Worm (Caenorhabditis elegans) whole organism, L4 larva: Measurements from ENCODE around the gene C07A9.13.

Experiments used
- F37D6.2 ChIP-seq: sonication (generic microtip); optimal IDR thresholded peaks from 2 replicates; lab custom pipeline; 2016; ENCODE audit warnings: mild to moderate bottlenecking, missing genetic modification characterization, missing compliant biosample characterization
- Y105C5A.15 ChIP-seq: fragments of 200-800 bp; sonication (Bioruptor generic); IDR thresholded peaks from 2 replicates; pipeline ENCODE4 v1.3.6; 2022; ENCODE audit warnings: missing genetic modification characterization, missing compliant biosample characterization
- Y48G9A.11 ChIP-seq: fragments of 200-800 bp; sonication (Bioruptor generic); IDR thresholded peaks from 2 replicates; pipeline ENCODE4 v1.3.6; 2022; ENCODE audit warnings: missing genetic modification reagents, missing genetic modification characterization, missing compliant biosample characterization
- aha-1 ChIP-seq: fragments of 150-350 bp; peaks from one replicate; lab custom pipeline; 2014; ENCODE audit warnings: missing biosample characterization, missing genetic modification characterization
- arid-1 ChIP-seq: fragments of 200-800 bp; sonication (Bioruptor generic); conservative IDR thresholded peaks from 2 replicates; pipeline ENCODE4 v1.3.6; 2022; ENCODE audit warnings: missing genetic modification reagents, missing genetic modification characterization, missing compliant biosample characterization
- attf-4 ChIP-seq: sonication (generic microtip); optimal IDR thresholded peaks from 3 replicates; lab custom pipeline; 2017; ENCODE audit warnings: missing biosample characterization, missing genetic modification characterization
- ctbp-1 ChIP-seq: fragments of 200-800 bp; sonication (Bioruptor generic); IDR thresholded peaks from 2 replicates; pipeline ENCODE4 v1.3.6; 2022; ENCODE audit warnings: missing genetic modification reagents, missing genetic modification characterization, missing compliant biosample characterization
- daf-16 ChIP-seq, 3 experiments: sonication (generic microtip); optimal IDR thresholded peaks; 2 replicates each; lab custom pipeline; 2016 to 2017; ENCODE audit warnings: missing genetic modification characterization in 3 of 3, missing genetic modification reagents in 3 of 3, mild to moderate bottlenecking in 2 of 3, missing compliant biosample characterization in 2 of 3, missing biosample characterization in 1 of 3, moderate library complexity in 1 of 3
- daf-19 ChIP-seq: fragments of 200-800 bp; sonication (Bioruptor generic); conservative IDR thresholded peaks from 2 replicates; pipeline ENCODE4 v1.3.6; 2022; ENCODE audit warnings: missing genetic modification characterization, missing compliant biosample characterization
- dmd-6 ChIP-seq: fragments of 200-800 bp; sonication (Bioruptor generic); IDR thresholded peaks from 2 replicates; pipeline ENCODE4 v1.3.6; 2022; ENCODE audit warnings: missing genetic modification reagents, missing genetic modification characterization, missing compliant biosample characterization
- dmd-9 ChIP-seq: fragments of 200-800 bp; sonication (Bioruptor generic); IDR thresholded peaks from 2 replicates; pipeline ENCODE4 v1.3.6; 2022; ENCODE audit warnings: missing genetic modification reagents, missing genetic modification characterization, missing compliant biosample characterization
- dve-1 ChIP-seq: sonication (generic microtip); optimal IDR thresholded peaks from 2 replicates; lab custom pipeline; 2017; ENCODE audit warnings: antibody characterized with exemption, mild to moderate bottlenecking, missing genetic modification characterization, missing compliant biosample characterization; ENCODE audit not compliant: insufficient read depth
- egl-43 ChIP-seq: fragments of 200-800 bp; sonication (Bioruptor generic); IDR thresholded peaks from 2 replicates; pipeline ENCODE4 v1.3.6; 2022; ENCODE audit warnings: missing genetic modification reagents, missing genetic modification characterization, missing compliant biosample characterization
- fkh-10 ChIP-seq: fragments of 150-350 bp; optimal IDR thresholded peaks from 2 replicates; lab custom pipeline; 2014; ENCODE audit warnings: missing biosample characterization, missing genetic modification reagents, missing genetic modification characterization
- gei-8 ChIP-seq: fragments of 200-800 bp; sonication (Bioruptor generic); optimal IDR thresholded peaks from 2 replicates; lab custom pipeline; 2018; ENCODE audit warnings: mild to moderate bottlenecking, missing genetic modification characterization, missing compliant biosample characterization
- hif-1 ChIP-seq, 2 experiments: sonication (generic microtip); optimal IDR thresholded peaks; 2 replicates each; lab custom pipeline; 2016 to 2017; ENCODE audit warnings: missing compliant biosample characterization in 2 of 2, missing genetic modification characterization in 2 of 2, missing genetic modification reagents in 2 of 2, missing genotype in 2 of 2, mild to moderate bottlenecking in 1 of 2
- hlh-11 ChIP-seq: fragments of 200-800 bp; sonication (Bioruptor generic); optimal IDR thresholded peaks from 2 replicates; lab custom pipeline; 2018; ENCODE audit warnings: mild to moderate bottlenecking, missing genetic modification characterization, missing compliant biosample characterization
- hlh-30 ChIP-seq: sonication (generic microtip); optimal IDR thresholded peaks from 2 replicates; lab custom pipeline; 2017; ENCODE audit warnings: antibody characterized with exemption, mild to moderate bottlenecking, missing genetic modification characterization, missing compliant biosample characterization; ENCODE audit not compliant: insufficient read depth
- lin-13 ChIP-seq: fragments of 150-350 bp; optimal IDR thresholded peaks from 2 replicates; lab custom pipeline; 2014; ENCODE audit warnings: missing biosample characterization, missing genetic modification reagents, missing genetic modification characterization
- lin-39 ChIP-seq: fragments of 150-350 bp; optimal IDR thresholded peaks from 2 replicates; lab custom pipeline; 2014; ENCODE audit warnings: missing biosample characterization, missing genetic modification reagents, missing genetic modification characterization
- lsy-2 ChIP-seq, 2 experiments: fragments of 150-350 bp in 1 of 2; sonication (generic microtip) in 1 of 2; optimal IDR thresholded peaks; 2 replicates each; lab custom pipeline; 2014 to 2017; ENCODE audit warnings: missing biosample characterization in 2 of 2, missing genetic modification characterization in 2 of 2
- mdt-29 ChIP-seq: fragments of 200-800 bp; sonication (Bioruptor generic); IDR thresholded peaks from 2 replicates; pipeline ENCODE4 v1.3.6; 2022; ENCODE audit warnings: missing genetic modification reagents, missing genetic modification characterization, missing compliant biosample characterization
- mes-2 ChIP-seq: sonication (generic microtip); optimal IDR thresholded peaks from 2 replicates; lab custom pipeline; 2016; ENCODE audit warnings: missing genotype, mild to moderate bottlenecking, missing genetic modification characterization, missing compliant biosample characterization; ENCODE audit not compliant: poor library complexity, severe bottlenecking
- mxl-3 ChIP-seq: fragments of 200-800 bp; sonication (Bioruptor generic); optimal IDR thresholded peaks from 2 replicates; lab custom pipeline; 2018; ENCODE audit warnings: mild to moderate bottlenecking, missing genetic modification characterization, missing compliant biosample characterization
- nhr-11 ChIP-seq: fragments of 150-350 bp; optimal IDR thresholded peaks from 2 replicates; lab custom pipeline; 2014; ENCODE audit warnings: missing biosample characterization, missing genetic modification characterization
- nhr-28 ChIP-seq: fragments of 150-350 bp; optimal IDR thresholded peaks from 2 replicates; lab custom pipeline; 2014; ENCODE audit warnings: missing biosample characterization, missing genetic modification characterization
- nhr-42 ChIP-seq: fragments of 200-800 bp; sonication (Bioruptor generic); IDR thresholded peaks from 2 replicates; pipeline ENCODE4 v1.3.6; 2022; ENCODE audit warnings: missing genetic modification characterization, missing compliant biosample characterization
- nhr-76 ChIP-seq: fragments of 150-350 bp; optimal IDR thresholded peaks from 2 replicates; lab custom pipeline; 2014; ENCODE audit warnings: missing biosample characterization, missing genetic modification characterization
- rbr-2 ChIP-seq: sonication (generic microtip); optimal IDR thresholded peaks from 2 replicates; lab custom pipeline; 2016; ENCODE audit warnings: missing genotype, missing genetic modification characterization, missing compliant biosample characterization
- saeg-2 ChIP-seq: fragments of 200-800 bp; sonication (Bioruptor generic); IDR thresholded peaks from 2 replicates; pipeline ENCODE4 v1.3.6; 2022; ENCODE audit warnings: missing genetic modification reagents, missing genetic modification characterization, missing compliant biosample characterization
- set-16 ChIP-seq: fragments of 200-800 bp; sonication (Bioruptor generic); IDR thresholded peaks from 2 replicates; pipeline ENCODE4 v1.3.6; 2022; ENCODE audit warnings: missing genetic modification reagents, missing genetic modification characterization, missing compliant biosample characterization
- skn-1 ChIP-seq: fragments of 150-350 bp; optimal IDR thresholded peaks from 2 replicates; lab custom pipeline; 2014; ENCODE audit warnings: missing biosample characterization, missing genetic modification characterization
- snpc-4 ChIP-seq: fragments of 150-350 bp; optimal IDR thresholded peaks from 2 replicates; lab custom pipeline; 2014; ENCODE audit warnings: missing biosample characterization, missing genetic modification characterization
- spr-1 ChIP-seq: sonication (generic microtip); optimal IDR thresholded peaks from 2 replicates; lab custom pipeline; 2016; ENCODE audit warnings: mild to moderate bottlenecking, missing genetic modification characterization, missing compliant biosample characterization
- unc-39 ChIP-seq: sonication (generic microtip); optimal IDR thresholded peaks from 2 replicates; lab custom pipeline; 2017; ENCODE audit warnings: missing biosample characterization, missing genetic modification characterization
- unc-62 ChIP-seq, 3 experiments: fragments of 150-350 bp in 1 of 3; sonication (generic microtip); optimal IDR thresholded peaks in 2 of 3; peaks in 1 of 3; 1 replicate in 1 of 3; 2 replicates in 2 of 3; lab custom pipeline; 2014 to 2017; ENCODE audit warnings: missing biosample characterization in 3 of 3, missing genetic modification characterization in 3 of 3, missing genetic modification reagents in 3 of 3, missing genotype in 1 of 3
- zag-1 ChIP-seq: fragments of 150-350 bp; optimal IDR thresholded peaks from 2 replicates; lab custom pipeline; 2014; ENCODE audit warnings: missing biosample characterization, missing genetic modification characterization
- zip-11 ChIP-seq: fragments of 200-800 bp; sonication (Bioruptor generic); IDR thresholded peaks from 2 replicates; pipeline ENCODE4 v1.3.6; 2022; ENCODE audit warnings: missing genetic modification characterization, missing compliant biosample characterization
- zip-2 ChIP-seq: fragments of 150-350 bp; optimal IDR thresholded peaks from 2 replicates; lab custom pipeline; 2014; ENCODE audit warnings: missing biosample characterization, missing genetic modification characterization

C07A9.13 gene

ce11 chrIII:9711163-9711562 lies 30.1 kb upstream of the C07A9.13 start:
- TF ChIP-seq mdt-29 (GFP tag; lab: Robert Waterston, UW) (no peak), aha-1 (tag; lab: Kevin White, UChicago) (peak; percentile 93)

- TF ChIP-seq mdt-29 (GFP tag; lab: Robert Waterston, UW) (no peak), lin-13 (GFP tag; lab: Kevin White, UChicago) (no peak), aha-1 (tag; lab: Kevin White, UChicago) (peak; percentile 75), nhr-42 (GFP tag; lab: Robert Waterston, UW) (no peak), unc-62 (GFP tag; optimal IDR thresholded peaks at IDR 0.05 in 1 of 2; lab: Kevin White, UChicago) (peak in 1 of 2 experiments; percentile 75), unc-62 (tag; optimal IDR thresholded peaks at IDR 0.05; lab: Kevin White, UChicago) (no peak), F37D6.2 (tag; lab: Kevin White, UChicago) (no peak), daf-19 (GFP tag; lab: Robert Waterston, UW) (no peak), spr-1 (no peak), skn-1 (tag; lab: Kevin White, UChicago) (no peak), dmd-9 (GFP tag; lab: Robert Waterston, UW) (no peak), snpc-4 (tag; lab: Kevin White, UChicago) (no peak), arid-1 (GFP tag; lab: Robert Waterston, UW) (no peak), gei-8 (no peak), nhr-76 (no peak), fkh-10 (GFP tag; lab: Kevin White, UChicago) (no peak), unc-39 (tag; lab: Kevin White, UChicago) (no peak)
Measured at ce11 chrIII:9705157-9705905, 24.2 kb upstream of the C07A9.13 start.

- peak; percentile 14 for TF ChIP-seq hlh-30 (tag; lab: Kevin White, UChicago)
- no peak for TF ChIP-seq lin-39 (tag; lab: Kevin White, UChicago)
- peak; percentile 34 for TF ChIP-seq mes-2
- no peak for TF ChIP-seq attf-4
- peak in 1 of 2 experiments; percentile 62 for TF ChIP-seq unc-62 (GFP tag; optimal IDR thresholded peaks at IDR 0.05 in 1 of 2; lab: Kevin White, UChicago)
- TF ChIP-seq unc-62 (tag; optimal IDR thresholded peaks at IDR 0.05; lab: Kevin White, UChicago) = no peak
- no peak for TF ChIP-seq rbr-2
Measured at ce11 chrIII:9704606-9704938, 23.5 kb upstream of the C07A9.13 start.

ce11 chrIII:9703747-9704605 lies 22.9 kb upstream of the C07A9.13 start:
- TF ChIP-seq egl-43 (GFP tag; lab: Robert Waterston, UW) (0 out of 2 replicates have a peak, but pooled peaks have one; percentile 14), Y48G9A.11 (GFP tag; lab: Robert Waterston, UW) (no peak), spr-1 (peak; percentile 18), lin-39 (tag; lab: Kevin White, UChicago) (no peak), hif-1 (tag; optimal IDR thresholded peaks at IDR 0.05; lab: Kevin White, UChicago) (peak in 1 of 2 experiments; percentile 32), fkh-10 (GFP tag; lab: Kevin White, UChicago) (peak; percentile 16), daf-16 (GFP tag; optimal IDR thresholded peaks at IDR 0.05; lab: Kevin White, UChicago) (no peak), daf-16 (tag; optimal IDR thresholded peaks at IDR 0.05; lab: Kevin White, UChicago) (peak; percentile 11), ctbp-1 (peak; percentile 64; the same call in 1 of the 2 replicates), mxl-3 (GFP tag; lab: Kevin White, UChicago) (peak; percentile 41), Y105C5A.15 (0 out of 2 replicates have a peak, but pooled peaks have one; percentile 5), hlh-11 (tag; lab: Kevin White, UChicago) (peak; percentile 39), saeg-2 (no peak), hlh-30 (tag; lab: Kevin White, UChicago) (peak; percentile 31), zag-1 (tag; lab: Kevin White, UChicago) (no peak), aha-1 (tag; lab: Kevin White, UChicago) (peak; percentile 74), F37D6.2 (tag; lab: Kevin White, UChicago) (peak; percentile 13), dmd-6 (GFP tag; lab: Robert Waterston, UW) (peak; percentile 35; the same call in 1 of the 2 replicates), snpc-4 (tag; lab: Kevin White, UChicago) (no peak), nhr-28 (tag; lab: Kevin White, UChicago) (peak; percentile 54), zip-2 (tag; lab: Kevin White, UChicago) (no peak), nhr-11 (tag; lab: Kevin White, UChicago) (peak; percentile 40), dve-1 (tag; lab: Kevin White, UChicago) (peak; percentile 55), rbr-2 (peak; percentile 73), unc-62 (GFP tag; optimal IDR thresholded peaks at IDR 0.05 in 1 of 2; lab: Kevin White, UChicago) (peak in 1 of 2 experiments; percentile 94), unc-62 (tag; optimal IDR thresholded peaks at IDR 0.05; lab: Kevin White, UChicago) (no peak), zip-11 (GFP tag; lab: Robert Waterston, UW) (no peak), lsy-2 (tag; optimal IDR thresholded peaks at IDR 0.05; lab: Kevin White, UChicago) (peak in 1 of 2 experiments; percentile 11), set-16 (GFP tag; lab: Robert Waterston, UW) (peak; percentile 26; the same call in 1 of the 2 replicates)
